Fruit fly (Drosophila melanogaster) ovary, adult (tissue): ENCODE results near the gene tgo.

Experiments
- CG17801 ChIP-seq: fragments of 200-800 bp; optimal IDR thresholded peaks from 2 replicates; lab custom pipeline; 2019; ENCODE audit warnings: missing biosample characterization, mild to moderate bottlenecking, missing genetic modification characterization, moderate library complexity; ENCODE audit not compliant: partially characterized antibody

The tgo gene

DNA sequence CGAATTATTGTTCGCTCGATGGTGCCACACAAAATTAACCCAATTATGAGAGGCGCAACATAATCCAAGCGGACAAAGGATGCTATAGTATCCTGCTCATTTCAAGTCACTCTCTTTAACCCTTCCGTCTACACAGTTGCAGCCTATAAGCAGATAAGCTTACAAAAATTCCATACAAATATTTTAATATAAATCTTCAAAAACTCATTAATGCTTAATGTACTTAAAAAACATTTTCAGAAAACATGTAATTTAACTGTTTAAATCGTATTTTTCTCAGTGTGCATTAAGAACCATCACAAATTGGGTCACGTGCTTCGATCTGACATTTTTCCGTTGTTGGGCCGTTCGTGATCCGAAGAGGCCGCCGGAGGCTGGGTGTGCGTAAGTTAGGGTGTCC, 51.0 kb downstream of the tgo start:
- no peak for TF ChIP-seq CG17801 (GFP tag; lab: Kevin White, UChicago)
